Fruit fly (Drosophila melanogaster) S2 (cell line): Measurements from ENCODE around the gene RpL34b.

Experiments used
- CG8478 ChIP-seq: fragments of >200 bp; optimal IDR thresholded peaks from 2 replicates; lab custom pipeline; 2018
- CTCF ChIP-seq, 2 experiments: fragments of >200 bp; optimal IDR thresholded peaks; 2 replicates each; lab custom pipeline; 2018

- TF ChIP-seq CG8478 (lab: Kevin White, UChicago): no peak
- TF ChIP-seq CTCF (optimal IDR thresholded peaks at IDR 0.05; lab: Kevin White, UChicago): no peak
These were observed 17.6 kb upstream of the RpL34b start for dm6 chr3R:9418373-9419299.
